Worm (Caenorhabditis elegans) whole organism, L3 larva: ENCODE measurements around the gene glrx-21.

Experiments used
- ama-1 ChIP-seq: fragments of 150-350 bp; optimal IDR thresholded peaks from 2 replicates; lab custom pipeline; 2018
- elt-1 ChIP-seq: fragments of 150-350 bp; optimal IDR thresholded peaks from 2 replicates; lab custom pipeline; 2014; ENCODE audit warnings: missing biosample characterization, missing genetic modification characterization
- jun-1 ChIP-seq: fragments of 150-350 bp; optimal IDR thresholded peaks from 2 replicates; lab custom pipeline; 2014; ENCODE audit warnings: missing biosample characterization, missing genetic modification reagents, missing genetic modification characterization
- ztf-11 ChIP-seq: fragments of 150-350 bp; optimal IDR thresholded peaks from 2 replicates; lab custom pipeline; 2014; ENCODE audit warnings: missing biosample characterization, missing genetic modification characterization

DNA sequence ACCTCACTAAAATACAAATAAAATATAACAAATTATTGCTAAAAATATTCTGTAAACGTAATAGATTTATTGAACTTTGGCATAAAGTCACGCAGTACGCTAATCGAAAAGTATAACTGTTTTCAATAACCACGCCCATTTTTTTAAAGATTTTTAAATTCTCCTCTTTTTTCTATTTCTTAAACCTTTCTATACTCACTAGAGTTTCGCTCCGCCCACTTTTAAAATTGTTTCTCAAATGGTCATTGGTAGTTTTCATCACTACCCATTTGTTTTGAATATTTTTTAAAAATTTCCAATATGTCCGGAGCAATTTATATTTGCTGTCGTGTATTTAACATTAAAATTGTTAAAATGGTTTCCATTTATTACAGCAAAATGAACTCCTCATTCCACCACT, 16.0 kb upstream of the glrx-21 start, which contains the start of gene Y32H12A.1:
- no peak for TF ChIP-seq elt-1 (tag; lab: Kevin White, UChicago)
- TF ChIP-seq ztf-11 (tag; lab: Kevin White, UChicago) = no peak
- TF ChIP-seq jun-1 (tag; lab: Kevin White, UChicago) = no peak
- TF ChIP-seq ama-1 = no peak
